Worm (Caenorhabditis elegans): ENCODE data around the gene F46F5.16.
"Not testable (repeated sequence)": the region's sequence is repeated elsewhere in the genome, so short reads cannot be mapped to it uniquely, and the experiment has no call there.

F46F5.16 gene

ce11 chrII:803009-803408 is 16.0 kb downstream of the F46F5.16 start, which contains the start of gene F46F5.13:
TSS of gene F46F5.13 (plus strand) at chrII:803309.
- TF ChIP-seq hmg-4 (GFP tag; optimal IDR thresholded peaks at IDR 0.05), result no peak
- no peak for TF ChIP-seq aly-1 (tag; optimal IDR thresholded peaks at IDR 0.05)
- no peak for TF ChIP-seq ama-1 (optimal IDR thresholded peaks at IDR 0.05)
- no peak for TF ChIP-seq tbx-11 (GFP tag; IDR thresholded peaks at IDR 0.05)
- TF ChIP-seq sea-1 (GFP tag; conservative IDR thresholded peaks at IDR 0.05), result no peak
- TF ChIP-seq scrt-1 (GFP tag; IDR thresholded peaks at IDR 0.05), result no peak
- no peak for TF ChIP-seq B0310.2 (tag; optimal IDR thresholded peaks at IDR 0.05)
- TF ChIP-seq tra-4 (tag; optimal IDR thresholded peaks at IDR 0.05), result no peak
- no peak for TF ChIP-seq pes-1 (GFP tag; IDR thresholded peaks at IDR 0.05)
- TF ChIP-seq ceh-13 (GFP tag; optimal IDR thresholded peaks at IDR 0.05), result no peak
- TF ChIP-seq F13C5.2 (tag; optimal IDR thresholded peaks at IDR 0.05), result no peak
- no peak for TF ChIP-seq ceh-36 (tag; optimal IDR thresholded peaks at IDR 0.05)
- TF ChIP-seq flt-1 (GFP tag; IDR thresholded peaks at IDR 0.05), result no peak
- no peak for TF ChIP-seq hmbx-1 (tag; optimal IDR thresholded peaks at IDR 0.05)
- TF ChIP-seq hnd-1 (tag; optimal IDR thresholded peaks at IDR 0.05), result no peak
- no peak for TF ChIP-seq tbx-37 (GFP tag; conservative IDR thresholded peaks at IDR 0.05)
- no peak for TF ChIP-seq ets-7 (tag; optimal IDR thresholded peaks at IDR 0.05)

- TF ChIP-seq F13C5.2 (tag; optimal IDR thresholded peaks at IDR 0.05) (no peak), B0310.2 (tag; optimal IDR thresholded peaks at IDR 0.05) (no peak), tbx-11 (GFP tag; IDR thresholded peaks at IDR 0.05) (no peak), hnd-1 (tag; optimal IDR thresholded peaks at IDR 0.05) (no peak), flt-1 (GFP tag; IDR thresholded peaks at IDR 0.05) (no peak), aly-1 (tag; optimal IDR thresholded peaks at IDR 0.05) (no peak), sea-1 (GFP tag; conservative IDR thresholded peaks at IDR 0.05) (no peak), hmbx-1 (tag; optimal IDR thresholded peaks at IDR 0.05) (no peak), ceh-13 (GFP tag; optimal IDR thresholded peaks at IDR 0.05) (no peak), tbx-37 (GFP tag; conservative IDR thresholded peaks at IDR 0.05) (no peak), ceh-36 (tag; optimal IDR thresholded peaks at IDR 0.05) (no peak), ets-7 (tag; optimal IDR thresholded peaks at IDR 0.05) (no peak), hmg-4 (GFP tag; optimal IDR thresholded peaks at IDR 0.05) (no peak), tra-4 (tag; optimal IDR thresholded peaks at IDR 0.05) (no peak), ama-1 (optimal IDR thresholded peaks at IDR 0.05) (no peak), scrt-1 (GFP tag; IDR thresholded peaks at IDR 0.05) (no peak), pes-1 (GFP tag; IDR thresholded peaks at IDR 0.05) (no peak)
These were observed 21.4 kb downstream of the F46F5.16 start, which contains the start of gene F46F5.11 for ce11 chrII:808457-808856. TSS of gene F46F5.11 (plus strand) at chrII:808757.

DNA sequence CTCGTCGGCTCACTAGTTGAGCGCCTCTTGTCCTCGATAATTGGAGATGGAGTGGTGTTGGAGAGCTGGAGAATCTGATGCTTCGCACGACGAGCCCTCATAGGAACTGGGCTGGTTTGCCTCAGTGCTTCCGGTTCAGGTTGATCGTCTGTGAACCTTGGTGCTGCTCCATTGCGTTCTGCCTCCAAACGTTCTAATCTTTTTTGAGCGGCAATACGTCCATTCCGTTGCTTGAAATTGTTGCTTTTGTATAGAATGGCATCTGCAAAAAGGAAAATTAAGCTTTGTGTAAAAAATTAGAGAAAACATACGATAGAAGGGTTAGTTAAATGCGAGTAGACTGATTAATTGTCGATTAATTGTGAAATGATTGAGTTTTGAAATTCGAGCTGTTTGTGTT is 25.9 kb downstream of the F46F5.16 start, which contains the start of gene F46F5.5:
Gene F46F5.5 (minus strand): TSS at position 101 of the 400 bp plus-strand sequence.
- TF ChIP-seq tbx-37 (GFP tag; conservative IDR thresholded peaks at IDR 0.05) (no peak), aly-1 (tag; optimal IDR thresholded peaks at IDR 0.05) (no peak), hnd-1 (tag; optimal IDR thresholded peaks at IDR 0.05) (no peak)

DNA sequence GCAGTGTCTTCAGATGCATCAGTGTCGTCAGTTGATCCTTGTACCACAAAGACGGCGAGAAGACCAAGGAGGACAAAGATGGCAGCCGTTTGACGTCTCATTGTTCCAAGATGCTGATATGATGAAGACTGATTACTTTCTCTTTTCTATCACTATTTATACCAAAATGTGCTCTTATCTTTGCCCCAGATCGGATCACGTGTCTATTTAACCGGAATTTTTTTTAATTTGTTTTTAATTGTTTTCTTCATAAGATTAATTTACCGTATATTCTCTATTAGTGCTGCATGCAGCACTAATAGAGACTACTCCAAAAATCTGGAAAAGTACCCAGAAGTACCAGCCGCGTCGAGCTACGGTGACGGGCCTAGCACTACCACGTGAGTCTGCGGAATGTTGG is 27.7 kb downstream of the F46F5.16 start, which contains the start of gene msrp-3:
Gene msrp-3 (minus strand): TSS at position 101 of the 400 bp plus-strand sequence.
- TF ChIP-seq hnd-1 (tag; optimal IDR thresholded peaks at IDR 0.05) (no peak), tbx-11 (GFP tag; IDR thresholded peaks at IDR 0.05) (no peak), hmbx-1 (tag; optimal IDR thresholded peaks at IDR 0.05) (no peak), ets-7 (tag; optimal IDR thresholded peaks at IDR 0.05) (no peak), sea-1 (GFP tag; conservative IDR thresholded peaks at IDR 0.05) (no peak), ama-1 (optimal IDR thresholded peaks at IDR 0.05) (no peak), aly-1 (tag; optimal IDR thresholded peaks at IDR 0.05) (no peak), scrt-1 (GFP tag; IDR thresholded peaks at IDR 0.05) (no peak), flt-1 (GFP tag; IDR thresholded peaks at IDR 0.05) (no peak), tbx-37 (GFP tag; conservative IDR thresholded peaks at IDR 0.05) (no peak), ceh-13 (GFP tag; optimal IDR thresholded peaks at IDR 0.05) (no peak)

ce11 chrII:820519-820918 is 33.5 kb downstream of the F46F5.16 start, which contains the start of gene F46F5.7:
TSS of gene F46F5.7 (minus strand) at chrII:820619.
- TF ChIP-seq hnd-1 (tag; optimal IDR thresholded peaks at IDR 0.05) (no peak), ceh-36 (tag; optimal IDR thresholded peaks at IDR 0.05) (no peak), hmg-4 (GFP tag; optimal IDR thresholded peaks at IDR 0.05) (no peak), sea-1 (GFP tag; conservative IDR thresholded peaks at IDR 0.05) (no peak), F13C5.2 (tag; optimal IDR thresholded peaks at IDR 0.05) (no peak), ets-7 (tag; optimal IDR thresholded peaks at IDR 0.05) (no peak), flt-1 (GFP tag; IDR thresholded peaks at IDR 0.05) (no peak), pes-1 (GFP tag; IDR thresholded peaks at IDR 0.05) (no peak), ceh-13 (GFP tag; optimal IDR thresholded peaks at IDR 0.05) (no peak), tra-4 (tag; optimal IDR thresholded peaks at IDR 0.05) (no peak), tbx-11 (GFP tag; IDR thresholded peaks at IDR 0.05) (no peak), aly-1 (tag; optimal IDR thresholded peaks at IDR 0.05) (no peak), ama-1 (optimal IDR thresholded peaks at IDR 0.05) (no peak), hmbx-1 (tag; optimal IDR thresholded peaks at IDR 0.05) (no peak), B0310.2 (tag; optimal IDR thresholded peaks at IDR 0.05) (no peak), tbx-37 (GFP tag; conservative IDR thresholded peaks at IDR 0.05) (no peak), scrt-1 (GFP tag; IDR thresholded peaks at IDR 0.05) (no peak)

ce11 chrII:821514-821913 is 34.5 kb downstream of the F46F5.16 start, which contains the start of gene F46F5.8:
TSS of gene F46F5.8 (minus strand) at chrII:821614.
- no peak for TF ChIP-seq pes-1 (GFP tag; IDR thresholded peaks at IDR 0.05)
- TF ChIP-seq tra-4 (tag; optimal IDR thresholded peaks at IDR 0.05), result no peak
- no peak for TF ChIP-seq ama-1 (optimal IDR thresholded peaks at IDR 0.05)
- no peak for TF ChIP-seq hnd-1 (tag; optimal IDR thresholded peaks at IDR 0.05)

- TF ChIP-seq hmg-4 (GFP tag; optimal IDR thresholded peaks at IDR 0.05); tbx-37 (GFP tag; conservative IDR thresholded peaks at IDR 0.05); B0310.2 (tag; optimal IDR thresholded peaks at IDR 0.05): not testable (repeated sequence)
These were observed 35.7 kb downstream of the F46F5.16 start, which contains the start of gene msrp-4 for ce11 chrII:822730-823129. TSS of gene msrp-4 (minus strand) at chrII:822830.

DNA sequence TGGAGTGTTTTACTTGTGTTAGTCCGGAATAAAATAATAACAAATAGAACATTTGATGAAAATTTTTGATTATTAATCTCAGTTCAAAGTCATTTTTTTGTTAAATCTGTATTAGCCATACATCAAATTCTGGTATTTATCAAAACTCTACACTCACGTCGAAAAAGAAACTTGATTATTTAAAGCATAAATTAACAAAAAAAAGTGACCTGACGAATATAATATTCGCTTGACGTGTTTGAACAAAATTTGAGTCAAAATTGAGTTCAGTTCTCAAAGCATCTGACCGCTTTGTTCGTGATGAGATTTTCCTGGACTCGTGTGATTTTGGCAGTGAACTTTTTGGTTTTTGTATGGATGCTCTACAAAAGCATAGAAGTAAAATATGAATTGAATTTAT is 36.5 kb downstream of the F46F5.16 start, which contains the start of gene F46F5.10:
Gene F46F5.10 (plus strand): TSS at position 301 of the 400 bp plus-strand sequence.
- TF ChIP-seq ama-1 (optimal IDR thresholded peaks at IDR 0.05), result no peak
- no peak for TF ChIP-seq hmg-4 (GFP tag; optimal IDR thresholded peaks at IDR 0.05)
- no peak for TF ChIP-seq flt-1 (GFP tag; IDR thresholded peaks at IDR 0.05)
- TF ChIP-seq ceh-13 (GFP tag; optimal IDR thresholded peaks at IDR 0.05), result no peak

Data from whole organism, early embryonic.